Worm (Caenorhabditis elegans): Measurements from ENCODE around the gene mrpl-11.

mrpl-11 gene

DNA sequence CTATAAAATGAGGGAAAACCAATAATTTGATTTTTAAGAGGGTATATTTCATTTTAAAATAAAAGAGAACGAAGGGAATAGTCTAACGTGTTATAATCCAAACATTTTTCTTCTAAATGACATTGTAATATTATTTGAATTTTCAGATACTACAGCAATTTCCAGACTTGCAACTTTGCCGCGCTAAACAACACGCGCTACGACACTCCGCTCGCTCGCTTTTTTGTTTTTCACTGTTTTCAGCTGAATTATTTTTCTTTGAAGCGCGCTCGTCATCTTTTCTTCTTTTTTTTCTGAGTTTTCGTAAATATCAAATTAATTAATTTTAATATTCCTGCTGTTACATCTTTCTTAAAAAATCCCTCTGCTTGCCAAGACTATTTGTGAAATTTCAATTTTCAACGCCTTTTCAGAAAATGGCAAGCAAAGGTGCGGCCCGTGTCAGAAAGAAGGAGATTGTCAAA is at the start of gene mrpl-11:
TSS of gene mrpl-11 (plus strand) at position 414 of the 464 bp plus-strand sequence.
- TF ChIP-seq ceh-28 (tag; optimal IDR thresholded peaks at IDR 0.05), result no peak
- no peak for TF ChIP-seq jun-1 (tag; optimal IDR thresholded peaks at IDR 0.05)
- no peak for TF ChIP-seq pha-4 (tag; optimal IDR thresholded peaks at IDR 0.05)
- no peak for TF ChIP-seq egl-27 (tag; optimal IDR thresholded peaks at IDR 0.05)
- TF ChIP-seq unc-62 (GFP tag; optimal IDR thresholded peaks at IDR 0.05), result no peak
- TF ChIP-seq nfya-1 (tag; optimal IDR thresholded peaks at IDR 0.05; ENCODE audit: insufficient read depth), result peak; percentile 41
- TF ChIP-seq hmg-11 (tag; optimal IDR thresholded peaks at IDR 0.05), result peak; percentile 43
- peak; percentile 44 for TF ChIP-seq lin-15B (tag; optimal IDR thresholded peaks at IDR 0.05)
- no peak for TF ChIP-seq elt-2 (tag; optimal IDR thresholded peaks at IDR 0.05)

DNA sequence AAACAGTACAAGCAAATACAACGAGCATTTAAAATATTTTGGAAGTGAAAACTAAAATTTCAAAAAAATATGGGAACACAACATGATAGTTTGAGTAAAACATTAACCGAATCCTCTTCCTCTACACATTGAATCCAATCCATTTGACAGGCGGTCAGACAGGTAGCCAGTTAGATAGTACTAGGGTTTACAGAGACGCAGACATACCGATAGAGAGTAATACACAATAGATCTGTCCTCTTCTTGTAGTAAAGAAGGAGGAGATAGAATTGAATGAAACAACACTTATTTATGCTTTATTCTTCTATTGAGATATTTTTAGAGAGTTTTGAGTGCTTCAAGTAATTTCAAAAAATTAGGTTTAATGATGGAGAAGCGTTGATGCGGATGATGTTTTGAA is 48.7 kb upstream of the mrpl-11 start:
- TF ChIP-seq nhr-25 (tag; optimal IDR thresholded peaks at IDR 0.05) (peak; percentile 9), ztf-4 (tag; optimal IDR thresholded peaks at IDR 0.05) (no peak), hmg-11 (tag; optimal IDR thresholded peaks at IDR 0.05) (peak; percentile 19)

DNA sequence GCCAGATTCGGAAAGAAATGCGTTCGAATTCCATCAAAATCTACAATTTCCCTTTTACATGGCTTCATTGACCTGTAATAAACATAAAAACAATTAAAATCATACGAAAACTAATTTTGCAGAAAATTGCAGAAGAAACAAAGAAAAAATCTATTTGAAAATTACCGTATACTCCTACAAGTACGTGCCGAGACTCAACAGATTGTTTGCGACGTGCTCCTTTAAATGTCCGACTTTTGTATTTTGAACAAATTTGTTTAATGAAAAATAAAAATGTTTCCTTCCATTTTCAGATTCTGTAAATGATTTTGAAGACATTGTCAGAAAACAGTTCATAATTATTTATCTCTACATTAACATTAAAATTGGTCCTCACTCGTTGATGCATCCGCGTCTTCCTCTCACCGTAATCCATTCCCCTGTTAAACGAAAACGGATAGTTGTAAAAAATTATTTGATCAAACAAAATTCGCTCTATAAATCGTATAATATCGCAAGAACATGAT is 42.4 kb upstream of the mrpl-11 start, which contains the start of gene pgl-2:
TSS of gene pgl-2 (minus strand) at position 456 of the 506 bp plus-strand sequence.
- no peak for TF ChIP-seq fkh-10 (GFP tag; optimal IDR thresholded peaks at IDR 0.05)
- TF ChIP-seq ztf-11 (tag; optimal IDR thresholded peaks at IDR 0.05), result no peak
- TF ChIP-seq nhr-12 (tag; optimal IDR thresholded peaks at IDR 0.05), result no peak
- TF ChIP-seq nhr-23 (tag; optimal IDR thresholded peaks at IDR 0.05), result no peak
- TF ChIP-seq fos-1 (tag; optimal IDR thresholded peaks at IDR 0.05), result no peak
- TF ChIP-seq zag-1 (tag; optimal IDR thresholded peaks at IDR 0.05), result no peak
- no peak for TF ChIP-seq nhr-28 (tag; optimal IDR thresholded peaks at IDR 0.05)
- TF ChIP-seq nhr-25 (tag; optimal IDR thresholded peaks at IDR 0.05), result no peak
- TF ChIP-seq egl-5 (tag; optimal IDR thresholded peaks at IDR 0.05), result no peak
- TF ChIP-seq ceh-28 (tag; optimal IDR thresholded peaks at IDR 0.05), result no peak
- TF ChIP-seq ama-1 (optimal IDR thresholded peaks at IDR 0.05), result no peak
- TF ChIP-seq nhr-43 (tag; optimal IDR thresholded peaks at IDR 0.05; ENCODE audit: poor library complexity, severe bottlenecking), result no peak

DNA sequence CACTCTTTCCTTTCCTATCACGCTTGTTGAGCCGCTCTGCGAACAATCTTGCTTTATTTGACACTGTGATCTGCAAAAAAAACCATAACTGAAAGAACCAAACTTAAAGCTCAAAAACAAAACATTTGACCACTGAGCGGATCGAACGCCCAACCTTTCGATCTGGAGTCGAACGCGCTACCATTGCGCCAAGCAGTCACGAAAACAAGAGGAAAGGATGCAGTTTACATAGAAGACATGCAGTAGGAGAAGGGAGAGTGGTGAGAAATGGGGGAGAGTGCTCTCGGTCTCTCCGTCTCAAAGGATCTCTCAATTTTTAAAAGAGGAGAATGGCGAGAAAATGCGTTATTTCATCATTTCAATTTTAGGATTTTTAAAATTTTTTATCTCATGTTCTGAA is 39.1 kb upstream of the mrpl-11 start:
- TF ChIP-seq tbx-2 (tag; optimal IDR thresholded peaks at IDR 0.05), result peak; percentile 55
- no peak for TF ChIP-seq nhr-28 (tag; optimal IDR thresholded peaks at IDR 0.05)
- no peak for TF ChIP-seq ceh-9 (tag; optimal IDR thresholded peaks at IDR 0.05)
- TF ChIP-seq unc-39 (tag; optimal IDR thresholded peaks at IDR 0.05), result no peak
- no peak for TF ChIP-seq snpc-4 (tag; optimal IDR thresholded peaks at IDR 0.05)
- no peak for TF ChIP-seq aly-2 (tag; optimal IDR thresholded peaks at IDR 0.05)
- TF ChIP-seq elt-1 (tag; optimal IDR thresholded peaks at IDR 0.05), result no peak
- peak; percentile 71 for TF ChIP-seq pha-4 (tag; optimal IDR thresholded peaks at IDR 0.05)
- TF ChIP-seq pqm-1 (tag; optimal IDR thresholded peaks at IDR 0.05), result peak; percentile 26
- peak; percentile 90 for TF ChIP-seq hmg-11 (tag; optimal IDR thresholded peaks at IDR 0.05)
- TF ChIP-seq nhr-77 (tag; optimal IDR thresholded peaks at IDR 0.05), result no peak
- TF ChIP-seq zag-1 (tag; optimal IDR thresholded peaks at IDR 0.05), result no peak
- TF ChIP-seq nhr-43 (tag; optimal IDR thresholded peaks at IDR 0.05; ENCODE audit: poor library complexity, severe bottlenecking), result peak; percentile 67
- no peak for TF ChIP-seq egl-27 (tag; optimal IDR thresholded peaks at IDR 0.05)
- TF ChIP-seq elt-3 (tag; optimal IDR thresholded peaks at IDR 0.05), result no peak
- TF ChIP-seq skn-1 (tag; optimal IDR thresholded peaks at IDR 0.05), result peak; percentile 34
- TF ChIP-seq lin-15B (tag; optimal IDR thresholded peaks at IDR 0.05), result peak; percentile 34
- TF ChIP-seq nhr-67 (tag; optimal IDR thresholded peaks at IDR 0.05), result no peak
- peak; percentile 12 for TF ChIP-seq ceh-82 (tag; optimal IDR thresholded peaks at IDR 0.05)
- TF ChIP-seq fkh-10 (GFP tag; optimal IDR thresholded peaks at IDR 0.05), result no peak
- peak; percentile 64 for TF ChIP-seq lsy-12 (tag; optimal IDR thresholded peaks at IDR 0.05)
- peak; percentile 30 for TF ChIP-seq egl-5 (tag; optimal IDR thresholded peaks at IDR 0.05)
- peak; percentile 71 for TF ChIP-seq nfya-1 (tag; optimal IDR thresholded peaks at IDR 0.05; ENCODE audit: insufficient read depth)
- TF ChIP-seq elt-2 (tag; optimal IDR thresholded peaks at IDR 0.05), result peak; percentile 15
- TF ChIP-seq mml-1 (tag; optimal IDR thresholded peaks at IDR 0.05), result no peak
- peak; percentile 51 for TF ChIP-seq nhr-25 (tag; optimal IDR thresholded peaks at IDR 0.05)
- TF ChIP-seq mdl-1 (tag; optimal IDR thresholded peaks at IDR 0.05), result no peak
- no peak for TF ChIP-seq fkh-2 (tag; optimal IDR thresholded peaks at IDR 0.05)
- TF ChIP-seq ama-1 (optimal IDR thresholded peaks at IDR 0.05), result no peak
- TF ChIP-seq ztf-4 (tag; optimal IDR thresholded peaks at IDR 0.05), result peak; percentile 25
- TF ChIP-seq nhr-23 (tag; optimal IDR thresholded peaks at IDR 0.05), result peak; percentile 61
- peak; percentile 74 for TF ChIP-seq lin-39 (tag; optimal IDR thresholded peaks at IDR 0.05)
- no peak for TF ChIP-seq eor-1 (tag; optimal IDR thresholded peaks at IDR 0.05)
- TF ChIP-seq jun-1 (tag; optimal IDR thresholded peaks at IDR 0.05), result peak; percentile 61

All from whole organism, L3 larva.